Worm (Caenorhabditis elegans): ENCODE results near the gene lgc-36.

Gene lgc-36

ce11 chrV:11228653-11229173, 30.1 kb downstream of the lgc-36 start, which contains the start of gene pqn-70 (continued):
- TF ChIP-seq ceh-91 (GFP tag; IDR thresholded peaks at IDR 0.05) (no peak), ceh-40 (GFP tag; IDR thresholded peaks at IDR 0.05) (no peak), nhr-120 (GFP tag; IDR thresholded peaks at IDR 0.05) (no peak), ztf-26 (tag; optimal IDR thresholded peaks at IDR 0.05) (no peak), sdz-38 (tag; optimal IDR thresholded peaks at IDR 0.05) (no peak), F49E8.2 (tag; optimal IDR thresholded peaks at IDR 0.05; ENCODE audit: insufficient read depth) (no peak), hlh-26 (GFP tag; conservative IDR thresholded peaks at IDR 0.05) (no peak), B0035.1 (tag; optimal IDR thresholded peaks at IDR 0.05) (peak; percentile 33), akir-1 (GFP tag; optimal IDR thresholded peaks at IDR 0.05) (no peak), lsl-1 (GFP tag; optimal IDR thresholded peaks at IDR 0.05) (peak; percentile 28), cebp-1 (GFP tag; IDR thresholded peaks at IDR 0.05) (peak; percentile 8; the same call in 1 of the 2 replicates), cebp-1 (tag; optimal IDR thresholded peaks at IDR 0.05) (no peak), cebp-2 (GFP tag; IDR thresholded peaks at IDR 0.05) (no peak), nhr-179 (tag; optimal IDR thresholded peaks at IDR 0.05) (no peak), egl-44 (GFP tag; IDR thresholded peaks at IDR 0.05) (no peak), mcd-1 (GFP tag; IDR thresholded peaks at IDR 0.05) (peak; percentile 74), ztf-6 (GFP tag; IDR thresholded peaks at IDR 0.05) (no peak), tlf-1 (GFP tag; optimal IDR thresholded peaks at IDR 0.05) (peak; percentile 46), egl-18 (GFP tag; IDR thresholded peaks at IDR 0.05) (no peak), ceh-27 (GFP tag; optimal IDR thresholded peaks at IDR 0.05) (peak; percentile 82), F33H1.4 (GFP tag; IDR thresholded peaks at IDR 0.05) (peak; percentile 89), egrh-3 (GFP tag; IDR thresholded peaks at IDR 0.05) (peak; percentile 58), C06A6.2 (GFP tag; conservative IDR thresholded peaks at IDR 0.05) (0 out of 2 replicates have a peak, but pooled peaks have one; percentile 22), bed-2 (GFP tag; IDR thresholded peaks at IDR 0.05) (no peak), mes-4 (tag; optimal IDR thresholded peaks at IDR 0.05) (no peak), ztf-28 (GFP tag; IDR thresholded peaks at IDR 0.05) (no peak), unc-130 (GFP tag; optimal IDR thresholded peaks at IDR 0.05) (peak; percentile 28), K11D2.4 (GFP tag; IDR thresholded peaks at IDR 0.05) (0 out of 2 replicates have a peak, but pooled peaks have one; percentile 42), B0261.1 (tag; optimal IDR thresholded peaks at IDR 0.05) (no peak), hrde-1 (tag; optimal IDR thresholded peaks at IDR 0.05; ENCODE audit: borderline replicate concordance) (no peak), ccch-3 (GFP tag; optimal IDR thresholded peaks at IDR 0.05) (no peak), D2030.7 (GFP tag; IDR thresholded peaks at IDR 0.05) (peak; percentile 33; the same call in 1 of the 2 replicates), unc-62 (GFP tag; optimal IDR thresholded peaks at IDR 0.05) (no peak), tbx-9 (tag; optimal IDR thresholded peaks at IDR 0.05; ENCODE audit: borderline replicate concordance) (no peak), rcor-1 (GFP tag; IDR thresholded peaks at IDR 0.05) (peak; percentile 14; the same call in 1 of the 2 replicates), ztf-3 (GFP tag; optimal IDR thresholded peaks at IDR 0.05) (no peak), hlh-12 (tag; optimal IDR thresholded peaks at IDR 0.05) (no peak), rec-8 (tag; optimal IDR thresholded peaks at IDR 0.05) (no peak), nfyb-1 (GFP tag; IDR thresholded peaks at IDR 0.05) (peak; percentile 81; the same call in 1 of the 2 replicates), pbrm-1 (GFP tag; IDR thresholded peaks at IDR 0.05) (peak; percentile 68; the same call in 1 of the 2 replicates), attf-3 (GFP tag; conservative IDR thresholded peaks at IDR 0.05) (peak; percentile 52; the same call in 1 of the 2 replicates), hmg-1.2 (GFP tag; IDR thresholded peaks at IDR 0.05) (peak; percentile 94), sea-2 (GFP tag; IDR thresholded peaks at IDR 0.05) (no peak), zfh-2 (GFP tag; conservative IDR thresholded peaks at IDR 0.05) (no peak), Y53G8AR.9 (GFP tag; conservative IDR thresholded peaks at IDR 0.05) (no peak), sptf-2 (GFP tag; optimal IDR thresholded peaks at IDR 0.05) (no peak), ama-1 (optimal IDR thresholded peaks at IDR 0.05) (no peak), ama-1 (GFP tag; optimal IDR thresholded peaks at IDR 0.05) (no peak), snpc-3.4 (tag; optimal IDR thresholded peaks at IDR 0.05) (peak; percentile 32)

All from whole organism, young adult.